Fruit fly (Drosophila melanogaster) whole organism, wandering third instar larva: Measurements from ENCODE around the gene CG6310.

Source experiments
- Abd-B ChIP-seq: fragments of >200 bp; optimal IDR thresholded peaks from 2 replicates; lab custom pipeline; 2017; ENCODE audit warnings: missing biosample characterization, missing genetic modification characterization
- CG32264 ChIP-seq: fragments of 200-800 bp; sonication (Bioruptor generic); optimal IDR thresholded peaks from 2 replicates; lab custom pipeline; 2016; ENCODE audit warnings: missing biosample characterization, missing genetic modification characterization
- CG9705 ChIP-seq: fragments of 200-800 bp; sonication (Bioruptor generic); optimal IDR thresholded peaks from 2 replicates; lab custom pipeline; 2018; ENCODE audit warnings: missing biosample characterization, mild to moderate bottlenecking, missing genetic modification characterization
- CrebA ChIP-seq: fragments of 200-800 bp; sonication (Bioruptor generic); optimal IDR thresholded peaks from 2 replicates; lab custom pipeline; 2016; ENCODE audit warnings: missing biosample characterization, mild to moderate bottlenecking, missing genetic modification characterization, borderline replicate concordance
- Dfd ChIP-seq: fragments of >200 bp; optimal IDR thresholded peaks from 2 replicates; lab custom pipeline; 2017; ENCODE audit warnings: missing biosample characterization, missing genetic modification characterization
- Dif ChIP-seq: fragments of 200-275, 200-300 bp; sonication (Bioruptor generic); optimal IDR thresholded peaks from 2 replicates; lab custom pipeline; 2018; ENCODE audit warnings: missing biosample characterization, missing genetic modification characterization; ENCODE audit not compliant: partially characterized antibody
- GATAd ChIP-seq: sonication (Bioruptor generic); optimal IDR thresholded peaks from 2 replicates; lab custom pipeline; 2016; ENCODE audit warnings: missing biosample characterization, missing genetic modification characterization
- HLH106 ChIP-seq: fragments of 200-800 bp; optimal IDR thresholded peaks from 3 replicates; lab custom pipeline; 2019; ENCODE audit warnings: missing biosample characterization, mild to moderate bottlenecking, missing genetic modification characterization, moderate library complexity
- Hnf4 ChIP-seq: fragments of 200-800 bp; sonication (Bioruptor generic); optimal IDR thresholded peaks from 2 replicates; lab custom pipeline; 2016; ENCODE audit warnings: missing biosample characterization, mild to moderate bottlenecking, missing genetic modification characterization
- Hr78 ChIP-seq: fragments of >200 bp; optimal IDR thresholded peaks from 2 replicates; lab custom pipeline; 2017; ENCODE audit warnings: missing biosample characterization, missing genetic modification characterization
- Hr83 ChIP-seq: fragments of 200-300 bp; sonication (Bioruptor generic); optimal IDR thresholded peaks from 2 replicates; lab custom pipeline; 2016; ENCODE audit warnings: missing biosample characterization, mild to moderate bottlenecking, missing genetic modification characterization, moderate library complexity; ENCODE audit not compliant: poor library complexity, severe bottlenecking
- Jra ChIP-seq: sonication (Bioruptor generic); optimal IDR thresholded peaks from 2 replicates; lab custom pipeline; 2016; ENCODE audit warnings: missing biosample characterization, missing genetic modification characterization
- Mio ChIP-seq: sonication (Bioruptor generic); optimal IDR thresholded peaks from 2 replicates; lab custom pipeline; 2016; ENCODE audit warnings: missing biosample characterization, missing genetic modification characterization
- Myc ChIP-seq: fragments of >200 bp; optimal IDR thresholded peaks from 2 replicates; lab custom pipeline; 2017
- N ChIP-seq: fragments of >200 bp; optimal IDR thresholded peaks from 2 replicates; lab custom pipeline; 2018; ENCODE audit warnings: missing biosample characterization, missing external identifiers, missing genetic modification characterization
- OdsH ChIP-seq: fragments of 200-800 bp; sonication (Bioruptor generic); optimal IDR thresholded peaks from 2 replicates; lab custom pipeline; 2016; ENCODE audit warnings: missing biosample characterization, mild to moderate bottlenecking, missing genetic modification characterization
- Rel ChIP-seq, 2 experiments: fragments of 200-800 bp; sonication (Bioruptor generic) in 1 of 2; optimal IDR thresholded peaks; 2 replicates in 1 of 2; 3 replicates in 1 of 2; lab custom pipeline; 2016 to 2019; ENCODE audit warnings: mild to moderate bottlenecking in 2 of 2, missing biosample characterization in 2 of 2, missing genetic modification characterization in 2 of 2, moderate library complexity in 1 of 2
- Sp1 ChIP-seq: fragments of 200-800 bp; sonication (Bioruptor generic); optimal IDR thresholded peaks from 3 replicates; lab custom pipeline; 2019; ENCODE audit warnings: missing biosample characterization, mild to moderate bottlenecking, missing genetic modification characterization, moderate library complexity
- Vsx2 ChIP-seq: fragments of 200-300, 225-300 bp; sonication (Bioruptor generic); optimal IDR thresholded peaks from 2 replicates; lab custom pipeline; 2018; ENCODE audit warnings: missing biosample characterization, missing genetic modification characterization; ENCODE audit not compliant: partially characterized antibody
- br ChIP-seq: fragments of 200-800 bp; sonication (Bioruptor generic); optimal IDR thresholded peaks from 2 replicates; lab custom pipeline; 2016; ENCODE audit warnings: missing biosample characterization, missing genetic modification characterization
- brk ChIP-seq: fragments of 200-800 bp; sonication (Bioruptor generic); optimal IDR thresholded peaks from 2 replicates; lab custom pipeline; 2016; ENCODE audit warnings: missing biosample characterization, mild to moderate bottlenecking, missing genetic modification characterization
- dl ChIP-seq, 2 experiments: fragments of 175-275, 200-275 bp in 1 of 2; fragments of 200-275 bp in 1 of 2; sonication (Bioruptor generic); optimal IDR thresholded peaks; lab custom pipeline; 2018; ENCODE audit warnings: mild to moderate bottlenecking in 2 of 2, missing biosample characterization in 2 of 2, missing genetic modification characterization in 2 of 2, moderate library complexity in 2 of 2; ENCODE audit not compliant: partially characterized antibody in 2 of 2, insufficient read depth in 1 of 2
- dmrt93B ChIP-seq: fragments of 200-800 bp; sonication (Bioruptor generic); optimal IDR thresholded peaks from 2 replicates; lab custom pipeline; 2018; ENCODE audit warnings: missing biosample characterization, mild to moderate bottlenecking, missing genetic modification characterization
- dsf ChIP-seq: sonication (Bioruptor generic); optimal IDR thresholded peaks from 2 replicates; lab custom pipeline; 2016; ENCODE audit warnings: missing biosample characterization, missing genetic modification characterization, borderline replicate concordance
- ey ChIP-seq: fragments of 200-800 bp; sonication (Bioruptor generic); optimal IDR thresholded peaks from 2 replicates; lab custom pipeline; 2016; ENCODE audit warnings: missing biosample characterization, missing genetic modification characterization
- foxo ChIP-seq, 2 experiments: fragments of 200-800 bp; sonication (Bioruptor generic); optimal IDR thresholded peaks; 2 replicates in 1 of 2; 3 replicates in 1 of 2; lab custom pipeline; 2016 to 2017; ENCODE audit warnings: missing biosample characterization in 2 of 2, missing genetic modification characterization in 2 of 2
- fru ChIP-seq: fragments of 200-800 bp; sonication (Bioruptor generic); optimal IDR thresholded peaks from 3 replicates; lab custom pipeline; 2016; ENCODE audit warnings: missing biosample characterization, mild to moderate bottlenecking, missing genetic modification characterization
- h ChIP-seq: fragments of 200-800 bp; sonication (Bioruptor generic); optimal IDR thresholded peaks from 3 replicates; lab custom pipeline; 2016; ENCODE audit warnings: missing biosample characterization, mild to moderate bottlenecking, missing genetic modification characterization
- jim ChIP-seq: fragments of 175-275, 200-325 bp; sonication (Bioruptor generic); optimal IDR thresholded peaks from 2 replicates; lab custom pipeline; 2016; ENCODE audit warnings: missing biosample characterization, mild to moderate bottlenecking, missing genetic modification characterization
- lola ChIP-seq: fragments of >200 bp; optimal IDR thresholded peaks from 2 replicates; lab custom pipeline; 2017; ENCODE audit warnings: missing biosample characterization, missing genetic modification characterization
- pan ChIP-seq: fragments of >200 bp; optimal IDR thresholded peaks from 2 replicates; lab custom pipeline; 2017
- psq ChIP-seq: fragments of 200-800 bp; sonication (Bioruptor generic); optimal IDR thresholded peaks from 3 replicates; lab custom pipeline; 2017; ENCODE audit warnings: missing biosample characterization, mild to moderate bottlenecking, missing genetic modification characterization, moderate library complexity
- rgr ChIP-seq: fragments of 200-800 bp; sonication (Bioruptor generic); optimal IDR thresholded peaks from 3 replicates; lab custom pipeline; 2016; ENCODE audit warnings: missing biosample characterization, mild to moderate bottlenecking, missing genetic modification characterization
- sage ChIP-seq: fragments of 200-800 bp; sonication (Bioruptor generic); optimal IDR thresholded peaks from 2 replicates; lab custom pipeline; 2016; ENCODE audit warnings: missing biosample characterization, mild to moderate bottlenecking, missing genetic modification characterization
- sv ChIP-seq: fragments of 200-800 bp; sonication (Bioruptor generic); optimal IDR thresholded peaks from 3 replicates; lab custom pipeline; 2016; ENCODE audit warnings: missing biosample characterization, missing genetic modification characterization
- tai ChIP-seq: sonication (Bioruptor generic); optimal IDR thresholded peaks from 2 replicates; lab custom pipeline; 2016; ENCODE audit warnings: missing biosample characterization, missing genetic modification characterization
- usp ChIP-seq: fragments of >200 bp; optimal IDR thresholded peaks from 2 replicates; lab custom pipeline; 2017; ENCODE audit warnings: missing biosample characterization, missing genetic modification characterization
- woc ChIP-seq: sonication (Bioruptor generic); optimal IDR thresholded peaks from 2 replicates; lab custom pipeline; 2016; ENCODE audit warnings: missing biosample characterization, mild to moderate bottlenecking, missing genetic modification characterization

Gene CG6310

dm6 chr3L:11093046-11093520 lies 23.4 kb upstream of the CG6310 start, which contains the start of gene JIL-1 (continued):
- TF ChIP-seq dsf = peak; percentile 60
- TF ChIP-seq Hnf4 (GFP tag; lab: Kevin White, UChicago) = peak; percentile 83
- peak; percentile 25 for TF ChIP-seq Vsx2 (GFP tag; lab: Kevin White, UChicago)
- TF ChIP-seq CG32264 (GFP tag; lab: Kevin White, UChicago) = no peak
- TF ChIP-seq usp (GFP tag; lab: Kevin White, UChicago) = no peak
- TF ChIP-seq, all 38 proteins: peak for 26

- TF ChIP-seq psq (GFP tag; lab: Kevin White, UChicago) (peak; percentile 94), Hr78 (GFP tag; lab: Kevin White, UChicago) (no peak), HLH106 (tag; lab: Kevin White, UChicago) (no peak), N (GFP tag; lab: Kevin White, UChicago) (peak; percentile 5), fru (GFP tag; lab: Kevin White, UChicago) (no peak)
Observed at dm6 chr3L:11092610-11092961, 22.9 kb upstream of the CG6310 start.

- TF ChIP-seq Jra (GFP tag; lab: Kevin White, UChicago) = peak; percentile 78
- peak; percentile 58 for TF ChIP-seq CG32264 (GFP tag; lab: Kevin White, UChicago)
- peak; percentile 61 for TF ChIP-seq ey (GFP tag; lab: Kevin White, UChicago)
- TF ChIP-seq Myc (lab: Kevin White, UChicago) = no peak
- no peak for TF ChIP-seq CrebA
- TF ChIP-seq OdsH (GFP tag; lab: Kevin White, UChicago) = peak; percentile 74
- TF ChIP-seq dl (GFP tag; optimal IDR thresholded peaks at IDR 0.05; lab: Kevin White, UChicago; ENCODE audit: insufficient read depth in 1 of 2, partially characterized antibody in 2 of 2) = no peak
- TF ChIP-seq sv (GFP tag; lab: Kevin White, UChicago) = peak; percentile 14
- peak; percentile 78 for TF ChIP-seq br (GFP tag; lab: Kevin White, UChicago)
- peak; percentile 90 for TF ChIP-seq rgr (GFP tag; lab: Kevin White, UChicago)
- TF ChIP-seq h (GFP tag; lab: Kevin White, UChicago) = peak; percentile 89
- TF ChIP-seq foxo (GFP tag; optimal IDR thresholded peaks at IDR 0.05; lab: Kevin White, UChicago) = peak in 1 of 2 experiments; percentile 88
- TF ChIP-seq lola (GFP tag; lab: Kevin White, UChicago) = no peak
- peak; percentile 95 for TF ChIP-seq psq (GFP tag; lab: Kevin White, UChicago)
- peak; percentile 85 for TF ChIP-seq tai (GFP tag; lab: Kevin White, UChicago)
- peak; percentile 43 for TF ChIP-seq Sp1 (GFP tag; lab: Kevin White, UChicago)
- no peak for TF ChIP-seq dsf
- TF ChIP-seq Abd-B = no peak
- TF ChIP-seq Dfd (GFP tag; lab: Kevin White, UChicago) = no peak
- no peak for TF ChIP-seq GATAd (GFP tag; lab: Kevin White, UChicago)
- TF ChIP-seq CG9705 (GFP tag; lab: Kevin White, UChicago) = peak; percentile 31
- TF ChIP-seq fru (GFP tag; lab: Kevin White, UChicago) = peak; percentile 73
- TF ChIP-seq Vsx2 (GFP tag; lab: Kevin White, UChicago) = no peak
- peak; percentile 83 for TF ChIP-seq Hr83 (GFP tag; lab: Kevin White, UChicago)
- peak; percentile 44 for TF ChIP-seq HLH106 (tag; lab: Kevin White, UChicago)
- peak; percentile 86 for TF ChIP-seq Hnf4 (GFP tag; lab: Kevin White, UChicago)
- TF ChIP-seq sage (GFP tag; lab: Kevin White, UChicago) = no peak
- TF ChIP-seq jim (GFP tag; lab: Kevin White, UChicago) = peak; percentile 66
- no peak for TF ChIP-seq Rel (GFP tag; optimal IDR thresholded peaks at IDR 0.05; lab: Kevin White, UChicago)
- TF ChIP-seq Rel (tag; optimal IDR thresholded peaks at IDR 0.05; lab: Kevin White, UChicago) = peak; percentile 57
- peak; percentile 64 for TF ChIP-seq woc
- TF ChIP-seq Mio = no peak
- TF ChIP-seq dmrt93B (GFP tag; lab: Kevin White, UChicago) = peak; percentile 3
- TF ChIP-seq brk (GFP tag; lab: Kevin White, UChicago) = peak; percentile 68
- TF ChIP-seq usp (GFP tag; lab: Kevin White, UChicago) = no peak
- no peak for TF ChIP-seq N (GFP tag; lab: Kevin White, UChicago)
- no peak for TF ChIP-seq Hr78 (GFP tag; lab: Kevin White, UChicago)
- TF ChIP-seq Dif (GFP tag; lab: Kevin White, UChicago) = peak; percentile 39
- no peak for TF ChIP-seq pan (lab: Kevin White, UChicago)
Observed at dm6 chr3L:11091943-11092609, 22.4 kb upstream of the CG6310 start.
